Worm (Caenorhabditis elegans) whole organism, L2 larva: ENCODE data around the gene F46C3.7.
A peak's percentile ranks its signal among the peaks of the same experiment; 100 is the strongest.

Experiments used
- C34F6.9 ChIP-seq: fragments of 150-350 bp; optimal IDR thresholded peaks from 2 replicates; lab custom pipeline; 2014; ENCODE audit warnings: missing biosample characterization, missing genetic modification characterization
- F13H6.1 ChIP-seq: sonication (generic microtip); optimal IDR thresholded peaks from 2 replicates; lab custom pipeline; 2016; ENCODE audit warnings: missing genetic modification characterization, missing compliant biosample characterization
- R02D3.7 ChIP-seq: fragments of 150-350 bp; optimal IDR thresholded peaks from 2 replicates; lab custom pipeline; 2014; ENCODE audit warnings: missing biosample characterization, missing genetic modification characterization
- aly-2 ChIP-seq: fragments of 150-350 bp; optimal IDR thresholded peaks from 2 replicates; lab custom pipeline; 2014; ENCODE audit warnings: missing biosample characterization, missing genetic modification characterization
- blmp-1 ChIP-seq: sonication (generic microtip); optimal IDR thresholded peaks from 2 replicates; lab custom pipeline; 2017; ENCODE audit warnings: missing genetic modification characterization, mild to moderate bottlenecking, missing compliant biosample characterization, antibody characterized with exemption, moderate library complexity; ENCODE audit not compliant: insufficient read depth
- ceh-16 ChIP-seq: fragments of 150-350 bp; optimal IDR thresholded peaks from 2 replicates; lab custom pipeline; 2014; ENCODE audit warnings: missing biosample characterization, missing genetic modification characterization
- crh-2 ChIP-seq: sonication (generic microtip); optimal IDR thresholded peaks from 2 replicates; lab custom pipeline; 2017; ENCODE audit warnings: missing biosample characterization, missing genetic modification characterization
- dmd-4 ChIP-seq: sonication (generic microtip); optimal IDR thresholded peaks from 2 replicates; lab custom pipeline; 2017; ENCODE audit warnings: missing biosample characterization, missing genetic modification characterization
- egl-27 ChIP-seq: sonication (generic microtip); optimal IDR thresholded peaks from 3 replicates; lab custom pipeline; 2017; ENCODE audit warnings: missing biosample characterization, missing genetic modification reagents, missing genetic modification characterization
- fos-1 ChIP-seq: fragments of 150-350 bp; optimal IDR thresholded peaks from 2 replicates; lab custom pipeline; 2014; ENCODE audit warnings: missing biosample characterization, missing genetic modification characterization
- lin-11 ChIP-seq: fragments of 150-350 bp; sonication (generic microtip); optimal IDR thresholded peaks from 2 replicates; lab custom pipeline; 2014; ENCODE audit warnings: missing biosample characterization, missing genetic modification characterization, inconsistent platforms, mixed read lengths
- lsy-2 ChIP-seq, 2 experiments: fragments of 150-350 bp in 1 of 2; sonication (generic microtip) in 1 of 2; optimal IDR thresholded peaks; 2 replicates each; lab custom pipeline; 2014 to 2017; ENCODE audit warnings: missing biosample characterization in 2 of 2, missing genetic modification characterization in 2 of 2
- mab-5 ChIP-seq: fragments of 150-350 bp; optimal IDR thresholded peaks from 2 replicates; lab custom pipeline; 2014; ENCODE audit warnings: missing biosample characterization, missing genetic modification characterization
- mdl-1 ChIP-seq, 2 experiments: fragments of 150-350 bp in 1 of 2; sonication (generic microtip) in 1 of 2; optimal IDR thresholded peaks; 2 replicates each; lab custom pipeline; 2017; ENCODE audit warnings: missing biosample characterization in 2 of 2, missing genetic modification characterization in 2 of 2
- nhr-11 ChIP-seq: fragments of 150-350 bp; optimal IDR thresholded peaks from 2 replicates; lab custom pipeline; 2014; ENCODE audit warnings: missing biosample characterization, missing genetic modification characterization
- nhr-12 ChIP-seq: fragments of 150-350 bp; optimal IDR thresholded peaks from 2 replicates; lab custom pipeline; 2014; ENCODE audit warnings: missing biosample characterization, missing genetic modification characterization
- nhr-129 ChIP-seq: fragments of 150-350 bp; optimal IDR thresholded peaks from 2 replicates; lab custom pipeline; 2014; ENCODE audit warnings: missing biosample characterization, missing genetic modification characterization
- nhr-21 ChIP-seq: fragments of 150-350 bp; optimal IDR thresholded peaks from 2 replicates; lab custom pipeline; 2014; ENCODE audit warnings: missing biosample characterization, missing genetic modification characterization
- nhr-25 ChIP-seq: fragments of 150-350 bp; sonication (generic microtip); optimal IDR thresholded peaks from 3 replicates; lab custom pipeline; 2014; ENCODE audit warnings: missing biosample characterization, missing genetic modification characterization
- nhr-6 ChIP-seq: fragments of 150-350 bp; optimal IDR thresholded peaks from 2 replicates; lab custom pipeline; 2014; ENCODE audit warnings: missing biosample characterization, missing genetic modification characterization
- nhr-77 ChIP-seq: fragments of 150-350 bp; optimal IDR thresholded peaks from 2 replicates; lab custom pipeline; 2014; ENCODE audit warnings: missing biosample characterization, missing genetic modification characterization
- peb-1 ChIP-seq: fragments of 150-350 bp; optimal IDR thresholded peaks from 2 replicates; lab custom pipeline; 2014; ENCODE audit warnings: missing biosample characterization, missing genetic modification characterization
- sem-4 ChIP-seq: fragments of 150-350 bp; optimal IDR thresholded peaks from 2 replicates; lab custom pipeline; 2014; ENCODE audit warnings: missing biosample characterization, missing genetic modification reagents, missing genetic modification characterization
- skn-1 ChIP-seq: sonication (generic microtip); optimal IDR thresholded peaks from 2 replicates; lab custom pipeline; 2017; ENCODE audit warnings: missing biosample characterization, missing genetic modification characterization
- sma-9 ChIP-seq, 2 experiments: fragments of 150-350 bp in 1 of 2; sonication (generic microtip) in 1 of 2; optimal IDR thresholded peaks; 2 replicates each; lab custom pipeline; 2014 to 2016; ENCODE audit warnings: missing genetic modification characterization in 2 of 2, mild to moderate bottlenecking in 1 of 2, missing biosample characterization in 1 of 2, missing compliant biosample characterization in 1 of 2, missing genetic modification reagents in 1 of 2, moderate library complexity in 1 of 2
- unc-39 ChIP-seq: fragments of 150-350 bp; optimal IDR thresholded peaks from 2 replicates; lab custom pipeline; 2014; ENCODE audit warnings: missing biosample characterization, missing genetic modification characterization
- unc-55 ChIP-seq: fragments of 150-350 bp; sonication (generic microtip); optimal IDR thresholded peaks from 3 replicates; lab custom pipeline; 2014; ENCODE audit warnings: missing biosample characterization, missing genetic modification reagents, missing genetic modification characterization
- unc-62 ChIP-seq: fragments of 150-350 bp; optimal IDR thresholded peaks from 2 replicates; lab custom pipeline; 2014; ENCODE audit warnings: missing biosample characterization, missing genetic modification reagents, missing genetic modification characterization
- zag-1 ChIP-seq: fragments of 150-350 bp; optimal IDR thresholded peaks from 2 replicates; lab custom pipeline; 2014; ENCODE audit warnings: missing biosample characterization, missing genetic modification characterization
- ztf-1 ChIP-seq: fragments of 200-800 bp; sonication (Bioruptor generic); conservative IDR thresholded peaks from 2 replicates; pipeline ENCODE4 v1.3.6; 2022; ENCODE audit warnings: missing genetic modification characterization, missing compliant biosample characterization
- ztf-4 ChIP-seq: fragments of 150-350 bp; optimal IDR thresholded peaks from 2 replicates; lab custom pipeline; 2014; ENCODE audit warnings: missing biosample characterization, missing genetic modification characterization

The F46C3.7 gene

DNA sequence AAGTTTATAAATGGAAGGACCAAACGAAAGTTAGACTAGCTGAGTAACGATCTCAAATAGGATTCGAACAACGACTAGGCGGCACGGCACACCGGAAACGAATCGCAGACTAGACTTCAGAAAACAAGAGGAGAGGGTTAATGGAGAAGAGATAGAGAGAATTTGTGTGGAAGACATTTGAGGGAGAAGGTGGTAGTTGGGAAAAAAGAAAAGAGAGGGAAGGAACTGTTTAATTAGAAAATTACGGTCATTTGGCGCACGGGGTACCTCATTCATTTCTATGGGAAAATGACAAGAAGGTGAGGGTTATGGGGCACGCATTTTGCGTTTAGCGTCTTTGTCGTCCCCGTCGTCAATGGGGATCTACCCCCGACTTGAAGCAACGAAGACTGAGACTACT, 14.4 kb downstream of the F46C3.7 start, which contains the start of gene F48C5.2:
Gene F48C5.2, minus strand, starts transcription at position 101 of the 400 bp plus-strand sequence.
- TF ChIP-seq nhr-12 (tag; lab: Kevin White, UChicago) (no peak), nhr-25 (tag; lab: Kevin White, UChicago) (peak; percentile 13)

DNA sequence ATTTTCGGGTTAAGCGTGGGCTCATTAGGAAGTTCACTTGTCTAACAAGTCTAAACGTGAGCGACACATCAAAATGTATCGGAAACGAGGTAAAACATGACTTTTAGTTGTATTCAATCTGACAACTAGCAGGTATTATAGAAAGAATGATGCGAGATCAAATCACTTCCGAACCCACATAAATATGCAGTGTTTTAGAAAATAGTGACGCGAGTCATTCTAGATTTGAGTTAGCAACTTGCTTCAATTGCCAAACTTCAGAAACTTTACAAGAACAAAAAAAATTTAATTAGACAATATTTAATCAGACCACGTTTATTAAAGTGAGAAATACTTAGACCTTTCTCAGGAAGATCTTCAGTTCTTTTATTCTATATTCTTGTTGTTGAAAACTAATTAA, 16.8 kb downstream of the F46C3.7 start:
- TF ChIP-seq ztf-1 (GFP tag; lab: Robert Waterston, UW) (no peak), sma-9 (GFP tag; optimal IDR thresholded peaks at IDR 0.05; lab: Kevin White, UChicago) (no peak), sma-9 (tag; optimal IDR thresholded peaks at IDR 0.05; lab: Kevin White, UChicago) (no peak), lsy-2 (tag; optimal IDR thresholded peaks at IDR 0.05; lab: Kevin White, UChicago) (no peak), unc-62 (no peak), aly-2 (tag; lab: Kevin White, UChicago) (no peak), nhr-11 (tag; lab: Kevin White, UChicago) (no peak), sem-4 (tag; lab: Kevin White, UChicago) (no peak), crh-2 (tag; lab: Kevin White, UChicago) (no peak), fos-1 (tag; lab: Kevin White, UChicago) (no peak), nhr-12 (tag; lab: Kevin White, UChicago) (no peak), peb-1 (tag; lab: Kevin White, UChicago) (no peak), ztf-4 (tag; lab: Kevin White, UChicago) (no peak)

- TF ChIP-seq fos-1 (tag; lab: Kevin White, UChicago) (peak; percentile 13), zag-1 (no peak), sma-9 (GFP tag; optimal IDR thresholded peaks at IDR 0.05; lab: Kevin White, UChicago) (no peak), sma-9 (tag; optimal IDR thresholded peaks at IDR 0.05; lab: Kevin White, UChicago) (no peak), mdl-1 (tag; optimal IDR thresholded peaks at IDR 0.05; lab: Kevin White, UChicago) (peak in 1 of 2 experiments; percentile 5), dmd-4 (no peak), blmp-1 (peak; percentile 91), F13H6.1 (tag; lab: Kevin White, UChicago) (no peak), aly-2 (tag; lab: Kevin White, UChicago) (no peak)
Measured at ce11 chrX:11461545-11461944, 21.7 kb downstream of the F46C3.7 start.

DNA sequence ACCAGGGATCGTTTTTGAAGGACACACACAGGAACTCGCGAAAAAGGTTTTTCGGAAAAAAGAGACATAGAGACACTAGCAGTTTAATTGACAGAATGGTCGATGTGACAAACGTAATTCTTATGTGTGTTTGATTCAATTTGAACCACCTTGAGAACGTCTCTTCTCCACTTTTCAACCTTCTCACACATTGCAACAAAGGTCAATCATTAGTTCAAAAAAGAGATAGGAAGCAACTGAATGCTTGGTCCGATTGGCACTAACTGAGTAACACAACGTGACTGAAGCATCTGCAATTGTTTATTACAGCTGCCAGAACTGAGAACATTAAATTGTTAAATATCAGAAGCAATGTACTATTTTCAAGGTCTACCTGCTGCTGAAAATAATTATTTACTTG, 22.3 kb downstream of the F46C3.7 start:
- TF ChIP-seq ceh-16 (tag; lab: Kevin White, UChicago), result peak; percentile 14
- no peak for TF ChIP-seq nhr-21 (tag; lab: Kevin White, UChicago)
- TF ChIP-seq nhr-6, result peak; percentile 73
- TF ChIP-seq crh-2 (tag; lab: Kevin White, UChicago), result peak; percentile 36
- TF ChIP-seq sma-9 (GFP tag; optimal IDR thresholded peaks at IDR 0.05; lab: Kevin White, UChicago), result peak; percentile 29
- TF ChIP-seq sma-9 (tag; optimal IDR thresholded peaks at IDR 0.05; lab: Kevin White, UChicago), result no peak
- no peak for TF ChIP-seq mab-5 (tag; lab: Kevin White, UChicago)
- TF ChIP-seq nhr-129 (tag; lab: Kevin White, UChicago), result peak; percentile 9
- TF ChIP-seq nhr-25 (tag; lab: Kevin White, UChicago), result peak; percentile 78

DNA sequence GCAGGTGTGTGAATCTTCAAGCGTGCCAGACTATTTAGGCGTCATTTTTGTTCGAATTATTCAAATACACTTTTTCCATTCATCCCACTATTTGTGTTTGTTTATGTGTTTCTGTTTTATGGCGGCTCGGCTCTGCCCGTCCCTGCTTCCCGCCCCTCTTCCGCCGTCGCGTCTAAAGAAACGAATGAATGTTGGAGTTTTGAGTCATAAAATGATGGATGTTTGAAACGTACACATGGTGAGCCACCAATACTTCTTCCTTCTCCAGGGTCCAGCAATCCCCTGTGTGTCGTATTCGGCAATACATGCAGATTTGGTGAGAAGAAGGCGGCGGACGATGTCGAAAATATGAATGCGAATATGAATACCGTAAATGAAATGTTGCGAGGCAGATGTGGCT, 23.2 kb downstream of the F46C3.7 start:
- TF ChIP-seq unc-55 (GFP tag; lab: Kevin White, UChicago), result peak; percentile 30
- TF ChIP-seq lsy-2 (tag; optimal IDR thresholded peaks at IDR 0.05; lab: Kevin White, UChicago), result peak in 1 of 2 experiments; percentile 14
- no peak for TF ChIP-seq crh-2 (tag; lab: Kevin White, UChicago)
- peak; percentile 42 for TF ChIP-seq mab-5 (tag; lab: Kevin White, UChicago)
- TF ChIP-seq sma-9 (GFP tag; optimal IDR thresholded peaks at IDR 0.05; lab: Kevin White, UChicago), result peak; percentile 28
- no peak for TF ChIP-seq sma-9 (tag; optimal IDR thresholded peaks at IDR 0.05; lab: Kevin White, UChicago)
- TF ChIP-seq, all 48 proteins: peak for 4

DNA sequence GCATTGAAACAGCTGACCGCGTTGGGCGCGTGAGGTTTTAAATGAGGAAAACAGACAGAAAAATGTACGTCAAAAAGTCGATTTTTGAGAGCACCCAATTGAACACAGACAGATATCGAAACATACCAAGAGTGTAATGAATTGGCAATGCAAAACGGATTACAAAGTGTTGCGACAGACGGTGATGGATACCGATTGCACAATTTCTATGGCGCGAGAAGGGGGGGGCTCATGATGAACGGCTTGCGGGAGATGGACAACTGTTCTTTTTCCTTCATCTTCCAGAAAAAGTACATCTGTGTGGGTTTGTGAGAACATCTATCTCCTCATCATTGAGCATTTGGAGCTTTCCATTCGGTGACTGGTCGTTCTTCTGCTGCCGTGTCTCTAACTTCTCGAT, 23.7 kb downstream of the F46C3.7 start:
- TF ChIP-seq crh-2 (tag; lab: Kevin White, UChicago) (no peak), R02D3.7 (no peak), skn-1 (tag; lab: Kevin White, UChicago) (no peak), mab-5 (tag; lab: Kevin White, UChicago) (peak; percentile 60), lsy-2 (tag; optimal IDR thresholded peaks at IDR 0.05; lab: Kevin White, UChicago) (peak in 1 of 2 experiments; percentile 32), sem-4 (tag; lab: Kevin White, UChicago) (peak; percentile 69), mdl-1 (tag; optimal IDR thresholded peaks at IDR 0.05; lab: Kevin White, UChicago) (no peak), lin-11 (tag; lab: Kevin White, UChicago) (no peak), F13H6.1 (tag; lab: Kevin White, UChicago) (peak; percentile 50), sma-9 (GFP tag; optimal IDR thresholded peaks at IDR 0.05; lab: Kevin White, UChicago) (peak; percentile 75), sma-9 (tag; optimal IDR thresholded peaks at IDR 0.05; lab: Kevin White, UChicago) (no peak), egl-27 (tag; lab: Kevin White, UChicago) (no peak), C34F6.9 (no peak), nhr-77 (tag; lab: Kevin White, UChicago) (no peak), nhr-6 (no peak), unc-39 (no peak)
